Fruit fly (Drosophila melanogaster): Measurements from ENCODE around the gene MAPk-Ak2.

dm6 chrX:5724151-5724699 is 39.8 kb downstream of the MAPk-Ak2 start:
- no peak for TF ChIP-seq lz (GFP tag; optimal IDR thresholded peaks at IDR 0.05)
- TF ChIP-seq dac (GFP tag; optimal IDR thresholded peaks at IDR 0.05), result no peak
- TF ChIP-seq CG1621 (tag; optimal IDR thresholded peaks at IDR 0.05), result peak; percentile 77
- TF ChIP-seq Sox102F (GFP tag; optimal IDR thresholded peaks at IDR 0.05), result no peak

Measured in whole organism, prepupa.